Fruit fly (Drosophila melanogaster): ENCODE measurements around the gene CG13919.

DNA sequence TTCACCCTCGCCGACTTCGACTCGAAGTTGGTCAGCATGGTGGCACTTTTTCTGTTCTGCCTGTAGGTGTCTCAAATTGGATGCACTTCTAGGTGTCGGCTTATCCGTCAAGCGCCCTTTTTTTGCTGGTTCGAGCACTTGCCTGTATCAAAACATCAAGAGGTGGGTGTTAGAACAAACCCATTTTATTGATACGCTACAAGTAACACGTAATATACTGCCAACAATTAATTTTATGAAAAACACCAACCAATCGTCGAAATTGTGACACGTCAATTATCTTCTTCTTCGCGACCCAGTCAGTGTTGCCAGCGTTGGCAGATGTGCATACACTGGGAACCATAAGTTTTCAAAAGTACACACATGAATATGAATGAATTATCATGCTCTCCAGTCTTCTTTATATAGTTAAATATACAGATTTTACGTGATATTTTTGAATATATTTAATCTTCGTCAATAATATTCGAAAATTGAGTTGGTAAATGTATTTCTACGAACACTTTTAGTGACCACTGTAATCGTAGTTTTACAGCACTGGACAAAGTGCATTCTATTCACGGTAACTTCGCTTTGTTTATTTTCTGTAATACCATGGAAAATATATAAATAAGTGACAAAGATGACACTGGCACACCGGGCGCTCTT is at the start of gene CG13919, which contains the start of gene alphaCOP:
- TF ChIP-seq dsf (GFP tag; optimal IDR thresholded peaks at IDR 0.05; ENCODE audit: borderline replicate concordance) (peak; percentile 94), OdsH (GFP tag; optimal IDR thresholded peaks at IDR 0.05) (peak; percentile 97), Hr78 (GFP tag; optimal IDR thresholded peaks at IDR 0.05) (no peak), psq (GFP tag; optimal IDR thresholded peaks at IDR 0.05) (peak; percentile 95), dl (GFP tag; optimal IDR thresholded peaks at IDR 0.05; ENCODE audit: insufficient read depth in 1 of 2, partially characterized antibody in 2 of 2) (no peak), br (GFP tag; optimal IDR thresholded peaks at IDR 0.05) (peak; percentile 96)
